Worm (Caenorhabditis elegans): ENCODE measurements around the gene clec-262.

clec-262 gene

DNA sequence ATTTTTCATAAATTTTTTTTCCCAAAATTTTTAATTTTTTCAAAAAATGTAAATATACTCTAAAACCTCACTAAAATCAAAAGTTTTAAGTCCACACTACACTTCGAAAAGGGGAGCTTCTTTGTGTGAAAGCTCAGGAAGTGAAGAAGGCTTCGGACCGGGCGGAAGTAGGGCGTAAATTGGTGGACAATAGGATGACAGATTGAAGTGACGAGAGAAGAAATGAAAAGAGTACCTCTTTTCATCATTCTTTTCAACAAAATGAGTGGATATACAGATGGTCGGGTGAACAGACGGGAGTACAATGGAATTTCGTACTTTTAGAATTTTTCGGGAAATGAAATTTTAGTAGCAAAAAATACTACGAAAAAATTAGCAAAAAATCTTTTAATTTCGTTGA, 27.3 kb downstream of the clec-262 start:
- TF ChIP-seq unc-62 (GFP tag; optimal IDR thresholded peaks at IDR 0.05) = no peak

DNA sequence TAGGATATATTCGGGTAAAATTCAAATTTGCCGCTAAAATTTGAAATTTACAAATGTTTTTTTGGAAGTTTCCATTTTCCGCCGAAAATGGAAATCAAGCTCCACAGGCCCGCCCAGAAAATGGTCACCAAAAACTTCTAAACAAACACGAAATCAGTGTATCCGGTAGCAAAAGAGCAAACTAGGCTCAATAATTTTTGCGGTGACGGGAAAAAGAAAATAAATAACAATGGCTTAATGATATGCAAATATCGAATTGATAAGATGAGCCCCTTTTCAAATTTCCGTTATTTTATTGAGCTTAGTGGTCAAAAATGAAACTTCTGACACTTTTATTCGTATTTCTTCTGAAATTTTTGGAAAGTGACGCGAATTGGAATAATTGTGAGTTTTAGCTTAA, 33.3 kb downstream of the clec-262 start, which contains the start of gene Y38H6A.3:
Gene Y38H6A.3 (plus strand): TSS at position 301 of the 400 bp plus-strand sequence.
- no peak for TF ChIP-seq unc-62 (GFP tag; optimal IDR thresholded peaks at IDR 0.05)

- no peak for TF ChIP-seq unc-62 (GFP tag; optimal IDR thresholded peaks at IDR 0.05)
Measured at ce11 chrV:20347625-20348024, 36.0 kb downstream of the clec-262 start.

- TF ChIP-seq unc-62 (GFP tag; optimal IDR thresholded peaks at IDR 0.05) = no peak
Measured at ce11 chrV:20350382-20350781, 38.8 kb downstream of the clec-262 start.

DNA sequence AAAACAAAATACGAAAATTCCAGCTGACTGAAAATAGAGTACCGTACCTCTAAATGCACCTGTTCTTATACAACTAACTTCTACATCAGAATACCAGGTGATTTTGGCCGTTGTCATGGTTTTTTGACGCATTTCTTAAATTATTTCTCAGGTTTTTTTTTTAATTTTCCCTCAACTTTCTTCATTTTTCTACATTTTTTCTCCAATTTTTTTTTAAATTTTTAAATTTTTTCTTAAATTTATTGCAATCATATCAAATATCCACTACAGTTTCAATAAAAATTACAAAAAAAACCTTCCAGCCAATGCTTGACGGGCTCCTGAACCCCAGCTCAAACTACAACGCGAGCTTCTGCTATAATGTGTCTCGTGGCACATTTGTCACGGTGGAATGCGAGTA, 39.6 kb downstream of the clec-262 start, which contains the start of gene K02E2.1:
Gene K02E2.1 (plus strand): TSS at position 301 of the 400 bp plus-strand sequence.
- TF ChIP-seq unc-62 (GFP tag; optimal IDR thresholded peaks at IDR 0.05) = no peak

- no peak for TF ChIP-seq unc-62 (GFP tag; optimal IDR thresholded peaks at IDR 0.05)
Measured at ce11 chrV:20356472-20356871, 44.9 kb downstream of the clec-262 start, which contains the start of gene grd-11. Gene grd-11 (plus strand): TSS chrV:20356772.
